Fruit fly (Drosophila melanogaster): ENCODE data around the gene CG8461.

Gene CG8461

DNA sequence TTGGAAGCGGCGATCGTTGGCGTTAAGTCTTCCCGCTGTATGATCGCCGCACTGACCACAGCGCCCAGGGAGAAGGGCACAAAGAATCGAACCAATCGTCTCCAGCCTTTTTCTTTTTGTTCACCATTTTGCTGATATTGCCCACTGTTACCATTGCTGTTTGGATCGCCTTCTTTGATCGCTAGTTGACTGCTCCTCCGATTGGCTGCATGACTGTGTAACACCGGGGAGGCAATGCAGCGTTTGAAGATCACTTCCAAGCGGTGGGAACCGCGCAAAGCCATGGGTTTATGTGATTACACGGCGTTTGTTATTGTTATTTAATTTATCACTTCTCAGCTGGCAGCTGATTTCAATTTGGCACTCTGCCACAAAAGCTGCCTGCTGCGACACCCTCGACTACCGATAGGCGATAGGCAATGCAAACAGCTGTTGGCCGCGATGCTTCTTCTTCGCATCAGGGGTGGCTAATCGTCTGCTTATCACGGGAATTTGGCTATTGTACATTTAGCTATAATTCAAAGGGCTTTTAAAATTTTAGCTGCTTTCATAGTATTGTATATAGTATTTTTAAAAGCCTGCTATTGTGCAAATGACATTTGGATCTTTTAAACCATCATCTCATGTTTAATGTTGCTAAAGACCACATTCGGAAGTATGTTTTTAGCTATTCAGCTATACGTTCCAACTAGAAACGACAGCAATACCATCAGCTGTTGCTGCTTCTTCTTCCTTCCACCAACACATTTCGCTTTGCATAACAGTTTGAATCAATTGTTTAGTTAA, 2.1 kb downstream of the CG8461 start, which contains the start of the genes HtrA2 and mRpL11 (continued):
- peak; percentile 93 for TF ChIP-seq sens (GFP tag)
- no peak; the same call in 1 of the 2 replicates for TF ChIP-seq Scr (GFP tag; IDR thresholded peaks at IDR 0.05; ENCODE audit: partially characterized antibody)
- TF ChIP-seq CG17328 (GFP tag; IDR thresholded peaks at IDR 0.05) = no peak
- TF ChIP-seq CG10209 (GFP tag; optimal IDR thresholded peaks at IDR 0.05) = peak; percentile 41
- no peak for TF ChIP-seq Mrtf (GFP tag; IDR thresholded peaks at IDR 0.05)
- peak; percentile 99 for TF ChIP-seq CG18011 (GFP tag; optimal IDR thresholded peaks at IDR 0.05)
- TF ChIP-seq CG10267 (tag; optimal IDR thresholded peaks at IDR 0.05) = peak; percentile 77
- TF ChIP-seq Sry-β (GFP tag; optimal IDR thresholded peaks at IDR 0.05) = peak; percentile 100
- peak; percentile 90 for TF ChIP-seq Sin3A (optimal IDR thresholded peaks at IDR 0.05)
- peak; percentile 63 for TF ChIP-seq dm (GFP tag; optimal IDR thresholded peaks at IDR 0.05)
- TF ChIP-seq Usf (GFP tag; optimal IDR thresholded peaks at IDR 0.05) = peak; percentile 50
- TF ChIP-seq CG42726 (GFP tag; IDR thresholded peaks at IDR 0.05; ENCODE audit: partially characterized antibody) = peak; percentile 72
- peak; percentile 77 for TF ChIP-seq HLH54F (GFP tag; optimal IDR thresholded peaks at IDR 0.05)
- peak; percentile 72 for TF ChIP-seq CG13624 (GFP tag; optimal IDR thresholded peaks at IDR 0.05)
- peak; percentile 76 for TF ChIP-seq slbo (GFP tag; IDR thresholded peaks at IDR 0.05)
- 0 out of 2 replicates have a peak, but pooled peaks have one; percentile 19 for TF ChIP-seq peb (GFP tag; IDR thresholded peaks at IDR 0.05)
- TF ChIP-seq crp (GFP tag; optimal IDR thresholded peaks at IDR 0.05) = peak; percentile 100
- TF ChIP-seq Poxn (GFP tag; IDR thresholded peaks at IDR 0.05) = no peak
- peak; percentile 66 for TF ChIP-seq CG7786 (GFP tag; optimal IDR thresholded peaks at IDR 0.05)
- peak; percentile 69 for TF ChIP-seq Mad (GFP tag; optimal IDR thresholded peaks at IDR 0.05)
- TF ChIP-seq CG12299 (tag; optimal IDR thresholded peaks at IDR 0.05) = no peak
- no peak for TF ChIP-seq hth (optimal IDR thresholded peaks at IDR 0.05)
- TF ChIP-seq hbn (GFP tag; IDR thresholded peaks at IDR 0.05; ENCODE audit: partially characterized antibody) = peak; percentile 44
- peak; percentile 51; the same call in 1 of the 2 replicates for TF ChIP-seq CG7372 (GFP tag; IDR thresholded peaks at IDR 0.05)
- no peak for TF ChIP-seq nom (GFP tag; optimal IDR thresholded peaks at IDR 0.05)
- TF ChIP-seq bsh (GFP tag; optimal IDR thresholded peaks at IDR 0.05) = peak in 1 of 2 experiments; percentile 39
- TF ChIP-seq zfh2 (GFP tag; optimal IDR thresholded peaks at IDR 0.05) = peak; percentile 78
- no peak for TF ChIP-seq CG1024 (GFP tag; IDR thresholded peaks at IDR 0.05)
- TF ChIP-seq chif (GFP tag; optimal IDR thresholded peaks at IDR 0.05) = peak; percentile 39 to 60
- no peak for TF ChIP-seq zf30C (GFP tag; optimal IDR thresholded peaks at IDR 0.05)
- TF ChIP-seq CG11398 (GFP tag; optimal IDR thresholded peaks at IDR 0.05) = no peak
- no peak for TF ChIP-seq jing (GFP tag; optimal IDR thresholded peaks at IDR 0.05)
- TF ChIP-seq ap (GFP tag; IDR thresholded peaks at IDR 0.05) = no peak
- peak; percentile 59 for TF ChIP-seq CG3281 (GFP tag; optimal IDR thresholded peaks at IDR 0.05)
- TF ChIP-seq Elba2 (GFP tag; optimal IDR thresholded peaks at IDR 0.05) = peak; percentile 77
- TF ChIP-seq aop (GFP tag; IDR thresholded peaks at IDR 0.05) = no peak
- no peak for TF ChIP-seq z (GFP tag; IDR thresholded peaks at IDR 0.05)
- no peak for TF ChIP-seq CG9876 (GFP tag; optimal IDR thresholded peaks at IDR 0.05)
- no peak for TF ChIP-seq CG7271 (tag; optimal IDR thresholded peaks at IDR 0.05)
- no peak; the same call in 1 of the 2 replicates for TF ChIP-seq sob (GFP tag; IDR thresholded peaks at IDR 0.05)
- no peak for TF ChIP-seq salm (tag; optimal IDR thresholded peaks at IDR 0.05)
- peak; percentile 40; the same call in 1 of the 2 replicates for TF ChIP-seq al (GFP tag; IDR thresholded peaks at IDR 0.05)
- TF ChIP-seq sd (tag; optimal IDR thresholded peaks at IDR 0.05) = peak; percentile 84
- TF ChIP-seq gcm (GFP tag; optimal IDR thresholded peaks at IDR 0.05) = no peak
- peak; percentile 70 for TF ChIP-seq gsb-n (tag; optimal IDR thresholded peaks at IDR 0.05)
- no peak for TF ChIP-seq CG6813 (GFP tag; optimal IDR thresholded peaks at IDR 0.05)
- TF ChIP-seq CG12236 (GFP tag; optimal IDR thresholded peaks at IDR 0.05) = no peak
- TF ChIP-seq h (optimal IDR thresholded peaks at IDR 0.05) = no peak
- TF ChIP-seq CG2875 (GFP tag; optimal IDR thresholded peaks at IDR 0.05) = peak; percentile 5
- TF ChIP-seq CG12659 (GFP tag; optimal IDR thresholded peaks at IDR 0.05) = peak; percentile 80
